Fruit fly (Drosophila melanogaster): ENCODE data around the gene CG2680.

CG2680 gene

dm6 chrX:2743020-2743419 is 35.8 kb upstream of the CG2680 start (continued):
- TF ChIP-seq chm (GFP tag; IDR thresholded peaks at IDR 0.05) (peak; percentile 56; the same call in 1 of the 2 replicates), az2 (GFP tag; optimal IDR thresholded peaks at IDR 0.05) (peak; percentile 67), CG6854 (GFP tag; optimal IDR thresholded peaks at IDR 0.05) (peak; percentile 53), gsb (GFP tag; IDR thresholded peaks at IDR 0.05) (peak; percentile 91), amos (GFP tag; IDR thresholded peaks at IDR 0.05; ENCODE audit: partially characterized antibody) (no peak), CrebB (tag; optimal IDR thresholded peaks at IDR 0.05) (peak; percentile 50), dmrt99B (tag; optimal IDR thresholded peaks at IDR 0.05) (peak; percentile 80), NC2α (GFP tag; optimal IDR thresholded peaks at IDR 0.05) (peak; percentile 29), CG6689 (GFP tag; IDR thresholded peaks at IDR 0.05) (peak; percentile 84), crp (GFP tag; optimal IDR thresholded peaks at IDR 0.05) (peak in 1 of 2 experiments; percentile 14), ftz-f1 (GFP tag; optimal IDR thresholded peaks at IDR 0.05) (no peak), run (tag; optimal IDR thresholded peaks at IDR 0.05) (no peak), CG18011 (GFP tag; optimal IDR thresholded peaks at IDR 0.05) (peak; percentile 59), CG18262 (tag; optimal IDR thresholded peaks at IDR 0.05) (peak; percentile 14), Dip3 (GFP tag; optimal IDR thresholded peaks at IDR 0.05) (peak; percentile 86), Dek (tag; optimal IDR thresholded peaks at IDR 0.05) (peak; percentile 72), unpg (GFP tag; optimal IDR thresholded peaks at IDR 0.05) (peak; percentile 80), abd-A (tag; optimal IDR thresholded peaks at IDR 0.05) (no peak), mirr (GFP tag; optimal IDR thresholded peaks at IDR 0.05) (no peak), Bgb (GFP tag; IDR thresholded peaks at IDR 0.05; ENCODE audit: partially characterized antibody) (no peak), cato (GFP tag; optimal IDR thresholded peaks at IDR 0.05; ENCODE audit: borderline replicate concordance) (no peak), pros (GFP tag; optimal IDR thresholded peaks at IDR 0.05) (no peak), CG5953 (GFP tag; IDR thresholded peaks at IDR 0.05) (peak; percentile 62), CG12104 (GFP tag; optimal IDR thresholded peaks at IDR 0.05) (peak; percentile 67), h (optimal IDR thresholded peaks at IDR 0.05) (no peak), sug (tag; optimal IDR thresholded peaks at IDR 0.05) (peak; percentile 85), CG10654 (GFP tag; optimal IDR thresholded peaks at IDR 0.05) (peak; percentile 59), trh (GFP tag; optimal IDR thresholded peaks at IDR 0.05) (peak; percentile 27), CG17361 (GFP tag; IDR thresholded peaks at IDR 0.05) (peak; percentile 60; the same call in 2 of the 3 replicates), sd (tag; optimal IDR thresholded peaks at IDR 0.05) (peak; percentile 65), pzg (GFP tag; optimal IDR thresholded peaks at IDR 0.05) (peak; percentile 2), sob (GFP tag; IDR thresholded peaks at IDR 0.05) (peak; percentile 93), CG9437 (GFP tag; optimal IDR thresholded peaks at IDR 0.05) (peak; percentile 1), Gug (GFP tag; IDR thresholded peaks at IDR 0.05) (peak; percentile 84), CG12236 (GFP tag; optimal IDR thresholded peaks at IDR 0.05) (peak; percentile 20), H15 (GFP tag; IDR thresholded peaks at IDR 0.05) (peak; percentile 83), CG8924 (tag; optimal IDR thresholded peaks at IDR 0.05) (peak; percentile 52), dpn (GFP tag; optimal IDR thresholded peaks at IDR 0.05) (peak; percentile 80 to 88), ab (GFP tag; optimal IDR thresholded peaks at IDR 0.05) (peak; percentile 64), zfh1 (GFP tag; IDR thresholded peaks at IDR 0.05) (peak; percentile 86), CG15514 (GFP tag; optimal IDR thresholded peaks at IDR 0.05) (peak; percentile 73), Myb (GFP tag; optimal IDR thresholded peaks at IDR 0.05) (peak; percentile 74), da (GFP tag; optimal IDR thresholded peaks at IDR 0.05) (peak; percentile 62), row (GFP tag; IDR thresholded peaks at IDR 0.05) (peak; percentile 93), wek (GFP tag; optimal IDR thresholded peaks at IDR 0.05) (no peak), CG12155 (GFP tag; optimal IDR thresholded peaks at IDR 0.05) (peak; percentile 79), trem (tag; optimal IDR thresholded peaks at IDR 0.05) (no peak), CG10462 (GFP tag; optimal IDR thresholded peaks at IDR 0.05) (peak; percentile 2), CG34376 (GFP tag; optimal IDR thresholded peaks at IDR 0.05) (no peak), Ravus (GFP tag; IDR thresholded peaks at IDR 0.05) (peak; percentile 81), unc-4 (GFP tag; IDR thresholded peaks at IDR 0.05; ENCODE audit: partially characterized antibody) (no peak)

Data from whole organism, embryonic.